Worm (Caenorhabditis elegans) whole organism, young adult: Measurements from ENCODE around the gene F59A7.7.

ENCODE experiments used
- ekl-4 ChIP-seq: fragments of 200-800 bp; sonication (Bioruptor generic); IDR thresholded peaks from 2 replicates; pipeline ENCODE4 v1.3.6; 2022; ENCODE audit warnings: missing genetic modification reagents, missing genetic modification characterization, missing compliant biosample characterization
- repo-1 ChIP-seq: sonication (generic microtip); optimal IDR thresholded peaks from 2 replicates; lab custom pipeline; 2017; ENCODE audit warnings: mild to moderate bottlenecking, missing genetic modification characterization, missing compliant biosample characterization

DNA sequence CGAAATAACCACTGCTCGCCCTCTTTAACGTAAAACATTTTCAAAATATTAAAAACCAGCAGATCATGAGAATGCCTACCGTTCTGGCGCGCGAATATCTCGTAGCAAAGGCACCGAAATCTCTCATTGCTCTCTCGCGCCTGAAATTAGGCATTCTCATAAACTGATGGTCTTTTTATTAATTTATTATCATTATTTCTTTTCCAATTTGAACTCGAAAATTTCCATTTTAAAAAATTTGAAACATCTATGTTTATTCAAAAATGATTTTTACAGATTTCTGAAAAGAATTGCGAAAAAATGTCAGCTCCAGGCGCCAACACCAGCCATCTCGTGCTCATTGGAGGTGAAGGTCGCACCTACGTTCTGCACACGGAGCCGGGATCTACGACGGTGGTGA lies 18.0 kb downstream of the F59A7.7 start, which contains the start of gene F59A7.12:
- TF ChIP-seq repo-1 (tag; lab: Kevin White, UChicago) (no peak), ekl-4 (GFP tag; lab: Robert Waterston, UW) (no peak)
